Worm (Caenorhabditis elegans): ENCODE data around the gene R12B2.8.

- TF ChIP-seq nhr-11 (tag; optimal IDR thresholded peaks at IDR 0.05): no peak
- no peak for TF ChIP-seq unc-39 (tag; optimal IDR thresholded peaks at IDR 0.05)
- no peak for TF ChIP-seq sdz-12 (GFP tag; optimal IDR thresholded peaks at IDR 0.05)
- TF ChIP-seq R02D3.7 (tag; optimal IDR thresholded peaks at IDR 0.05): no peak
- peak; percentile 57 for TF ChIP-seq pqm-1 (tag; optimal IDR thresholded peaks at IDR 0.05)
- TF ChIP-seq nhr-10 (tag; optimal IDR thresholded peaks at IDR 0.05): no peak
- no peak for TF ChIP-seq pha-4 (GFP tag; IDR thresholded peaks at IDR 0.05)
- no peak for TF ChIP-seq pha-4 (tag; optimal IDR thresholded peaks at IDR 0.05)
- TF ChIP-seq ceh-82 (tag; optimal IDR thresholded peaks at IDR 0.05): no peak
- TF ChIP-seq egl-27 (tag; optimal IDR thresholded peaks at IDR 0.05): no peak
- TF ChIP-seq aly-2 (tag; optimal IDR thresholded peaks at IDR 0.05): no peak
These were observed 9.6 kb upstream of the R12B2.8 start for ce11 chrIII:5814098-5814497.

All from whole organism, L4 larva.